Fruit fly (Drosophila melanogaster): Measurements from ENCODE around the gene Sry-beta.
A peak's percentile ranks its signal among the peaks of the same experiment; 100 is the strongest.

The Sry-beta gene

dm6 chr3R:30021559-30022451 lies 17.7 kb upstream of the Sry-beta start, which contains the start of gene Mgat2 (continued):
- no peak for TF ChIP-seq Sox100B (GFP tag; optimal IDR thresholded peaks at IDR 0.05)
- peak; percentile 91 for TF ChIP-seq unc-4 (GFP tag; IDR thresholded peaks at IDR 0.05; ENCODE audit: partially characterized antibody)
- TF ChIP-seq CG10979 (tag; optimal IDR thresholded peaks at IDR 0.05): no peak
- TF ChIP-seq fd102C (GFP tag; optimal IDR thresholded peaks at IDR 0.05): no peak
- peak; percentile 93 for TF ChIP-seq CG13287 (GFP tag; IDR thresholded peaks at IDR 0.05; ENCODE audit: partially characterized antibody)
- peak; percentile 37; the same call in 1 of the 2 replicates for TF ChIP-seq Rfx (GFP tag; IDR thresholded peaks at IDR 0.05)
- no peak for TF ChIP-seq nmo (GFP tag; optimal IDR thresholded peaks at IDR 0.05)
- TF ChIP-seq ap (GFP tag; IDR thresholded peaks at IDR 0.05): no peak
- TF ChIP-seq CG10543 (GFP tag; optimal IDR thresholded peaks at IDR 0.05): peak; percentile 77
- TF ChIP-seq trem (tag; optimal IDR thresholded peaks at IDR 0.05): no peak
- peak; percentile 71 for TF ChIP-seq CG17829 (tag; optimal IDR thresholded peaks at IDR 0.05)
- peak; percentile 57 for TF ChIP-seq Nf-YB (GFP tag; optimal IDR thresholded peaks at IDR 0.05)
- peak; percentile 18 for TF ChIP-seq HHEX (GFP tag; optimal IDR thresholded peaks at IDR 0.05)
- TF ChIP-seq CG2116 (GFP tag; optimal IDR thresholded peaks at IDR 0.05): no peak
- peak; percentile 84 for TF ChIP-seq vvl (GFP tag; IDR thresholded peaks at IDR 0.05)
- no peak for TF ChIP-seq CG31224 (GFP tag; IDR thresholded peaks at IDR 0.05)
- TF ChIP-seq Fer1 (GFP tag; optimal IDR thresholded peaks at IDR 0.05): peak; percentile 74
- no peak for TF ChIP-seq CG10366 (GFP tag; IDR thresholded peaks at IDR 0.05)
- peak; percentile 31 for TF ChIP-seq CG11398 (GFP tag; optimal IDR thresholded peaks at IDR 0.05)
- TF ChIP-seq CG14014 (GFP tag; IDR thresholded peaks at IDR 0.05): no peak
- TF ChIP-seq CG30403 (GFP tag; optimal IDR thresholded peaks at IDR 0.05): no peak
- TF ChIP-seq Neu2 (GFP tag; optimal IDR thresholded peaks at IDR 0.05; ENCODE audit: borderline replicate concordance): no peak
- TF ChIP-seq BtbVII (GFP tag; optimal IDR thresholded peaks at IDR 0.05): peak; percentile 63
- peak; percentile 96 for TF ChIP-seq Dll (GFP tag; IDR thresholded peaks at IDR 0.05; ENCODE audit: partially characterized antibody)
- TF ChIP-seq luna (GFP tag; optimal IDR thresholded peaks at IDR 0.05): no peak
- TF ChIP-seq CG2129 (GFP tag; IDR thresholded peaks at IDR 0.05; ENCODE audit: partially characterized antibody): peak; percentile 80
- TF ChIP-seq CG34224 (GFP tag; IDR thresholded peaks at IDR 0.05; ENCODE audit: partially characterized antibody): peak; percentile 97
- peak; percentile 72; the same call in 1 of the 2 replicates for TF ChIP-seq tna (GFP tag; IDR thresholded peaks at IDR 0.05; ENCODE audit: partially characterized antibody)
- no peak for TF ChIP-seq pan (optimal IDR thresholded peaks at IDR 0.05)
- no peak for TF ChIP-seq pan (GFP tag; optimal IDR thresholded peaks at IDR 0.05 in 1 of 2, IDR thresholded peaks at IDR 0.05 in 1 of 2)
- TF ChIP-seq CG2875 (GFP tag; optimal IDR thresholded peaks at IDR 0.05): peak; percentile 14
- TF ChIP-seq Jarid2 (GFP tag; optimal IDR thresholded peaks at IDR 0.05): peak; percentile 87
- TF ChIP-seq ci (GFP tag; IDR thresholded peaks at IDR 0.05): peak; percentile 78
- peak; percentile 66 for TF ChIP-seq CG6854 (GFP tag; optimal IDR thresholded peaks at IDR 0.05)
- TF ChIP-seq Bteb2 (GFP tag; optimal IDR thresholded peaks at IDR 0.05): no peak
- no peak for TF ChIP-seq jigr1 (GFP tag; IDR thresholded peaks at IDR 0.05)
- peak; percentile 74; the same call in 1 of the 3 replicates for TF ChIP-seq CG2199 (GFP tag; IDR thresholded peaks at IDR 0.05)
- no peak for TF ChIP-seq cad (GFP tag; optimal IDR thresholded peaks at IDR 0.05)
- TF ChIP-seq CG2712 (tag; optimal IDR thresholded peaks at IDR 0.05): peak; percentile 61
- TF ChIP-seq CG11695 (GFP tag; IDR thresholded peaks at IDR 0.05): peak; percentile 30; the same call in 1 of the 3 replicates
- TF ChIP-seq grau (tag; optimal IDR thresholded peaks at IDR 0.05): peak; percentile 28
- no peak for TF ChIP-seq disco-r (GFP tag; optimal IDR thresholded peaks at IDR 0.05)
- peak; percentile 16 for TF ChIP-seq NfI (GFP tag; optimal IDR thresholded peaks at IDR 0.05)
- peak; percentile 75 for TF ChIP-seq hb (GFP tag; IDR thresholded peaks at IDR 0.05; ENCODE audit: partially characterized antibody)
- TF ChIP-seq CG17802 (tag; optimal IDR thresholded peaks at IDR 0.05): no peak
- TF ChIP-seq Ada2b (GFP tag; IDR thresholded peaks at IDR 0.05): no peak
- TF ChIP-seq Med (GFP tag): peak; percentile 89
- TF ChIP-seq CG5245 (GFP tag; optimal IDR thresholded peaks at IDR 0.05): no peak

Data from whole organism, embryonic.